Comparison of ENCODE assay signal across 2 worm cellular contexts in the genomic region with DNA sequence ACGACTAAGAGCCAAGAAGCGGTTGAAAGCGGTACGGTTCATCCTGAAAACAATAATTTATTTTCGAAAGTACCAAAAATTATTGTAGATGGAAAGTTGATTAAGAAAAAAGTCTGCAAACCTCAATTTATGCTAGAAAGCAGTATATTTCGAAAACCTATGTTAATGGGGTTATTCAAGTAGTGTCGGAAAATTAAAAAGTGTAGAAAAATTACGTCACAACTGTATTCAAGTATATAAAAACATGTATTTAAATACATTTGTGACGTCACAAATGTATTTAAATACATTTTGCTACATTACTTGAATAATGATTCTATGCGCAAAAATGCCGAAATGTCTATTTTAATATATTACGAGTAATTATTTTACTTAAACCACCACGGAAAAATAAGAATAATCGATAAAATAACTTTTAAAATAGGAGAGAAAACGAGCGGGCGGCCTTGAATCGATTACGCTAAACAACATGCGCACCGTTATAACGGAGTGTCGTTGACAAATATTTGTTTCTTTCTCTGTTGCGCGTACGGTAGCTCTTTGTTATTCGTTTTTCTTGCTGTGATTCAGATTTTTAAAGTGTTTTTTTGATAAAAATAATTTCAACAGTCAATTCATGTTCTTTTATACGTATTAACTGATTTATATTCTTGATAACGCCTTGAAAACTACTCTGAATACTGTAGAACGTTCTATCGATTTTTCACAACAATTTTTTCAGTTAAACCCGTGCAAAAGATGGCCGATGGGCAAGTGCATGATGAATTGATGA.
TF ChIP-seq lines count a peak whose summit lies in the region.

A gene (minus strand): TSS at position 51 of the 772 bp plus-strand sequence.
A gene (plus strand): TSS at position 722 of the 772 bp plus-strand sequence.

TF ChIP-seq in whole organism, L1 larva, 84 proteins besides CTCF, POLR2A, EP300 and RAD21 (continued from another document):
- TF ChIP-seq snu-23 (GFP tag; optimal IDR thresholded peaks at IDR 0.05; lab: Kevin White, UChicago) = peak; percentile 44
- peak; percentile 27 for TF ChIP-seq F16B12.6 (tag; optimal IDR thresholded peaks at IDR 0.05; lab: Kevin White, UChicago)
- no peak for TF ChIP-seq rnt-1 (tag; optimal IDR thresholded peaks at IDR 0.05; lab: Kevin White, UChicago)
- TF ChIP-seq lir-3 (tag; optimal IDR thresholded peaks at IDR 0.05; lab: Kevin White, UChicago; ENCODE audit: poor library complexity) = peak; percentile 9
- TF ChIP-seq hlh-4 (tag; optimal IDR thresholded peaks at IDR 0.05; lab: Kevin White, UChicago) = no peak
- TF ChIP-seq xbp-1 (tag; optimal IDR thresholded peaks at IDR 0.05; lab: Kevin White, UChicago) = no peak
- TF ChIP-seq skn-1 (tag; optimal IDR thresholded peaks at IDR 0.05; lab: Kevin White, UChicago) = peak; percentile 14
- no peak for TF ChIP-seq ceh-8 (GFP tag; optimal IDR thresholded peaks at IDR 0.05; lab: Kevin White, UChicago)
- no peak for TF ChIP-seq unc-86 (tag; optimal IDR thresholded peaks at IDR 0.05; lab: Kevin White, UChicago)
- TF ChIP-seq efl-1 (optimal IDR thresholded peaks at IDR 0.05; lab: Kevin White, UChicago) = peak; percentile 24 to 35
- TF ChIP-seq efl-1 (GFP tag; optimal IDR thresholded peaks at IDR 0.05 in 1 of 2; lab: Kevin White, UChicago) = peak; percentile 32 to 79
- TF ChIP-seq lin-15B (tag; optimal IDR thresholded peaks at IDR 0.05; lab: Kevin White, UChicago) = no peak
- no peak for TF ChIP-seq grh-1 (GFP tag; IDR thresholded peaks at IDR 0.05; lab: Robert Waterston, UW)
- peak; percentile 5 for TF ChIP-seq swsn-7 (tag; optimal IDR thresholded peaks at IDR 0.05; lab: Kevin White, UChicago)
- no peak for TF ChIP-seq mep-1 (tag; optimal IDR thresholded peaks at IDR 0.05; lab: Kevin White, UChicago)
- peak; percentile 36 for TF ChIP-seq unc-130 (tag; optimal IDR thresholded peaks at IDR 0.05; lab: Kevin White, UChicago)
- peak; percentile 33 to 41 for TF ChIP-seq lin-35 (GFP tag; optimal IDR thresholded peaks at IDR 0.05; lab: Kevin White, UChicago)
- no peak for TF ChIP-seq ces-1 (GFP tag; optimal IDR thresholded peaks at IDR 0.05; lab: Kevin White, UChicago)
- TF ChIP-seq sox-4 (tag; optimal IDR thresholded peaks at IDR 0.05; lab: Kevin White, UChicago) = no peak
- peak; percentile 1 for TF ChIP-seq nhr-20 (tag; optimal IDR thresholded peaks at IDR 0.05; lab: Kevin White, UChicago)
- peak; percentile 50 to 82 for TF ChIP-seq lsy-2 (tag; optimal IDR thresholded peaks at IDR 0.05; lab: Kevin White, UChicago)
- TF ChIP-seq mab-9 (GFP tag; IDR thresholded peaks at IDR 0.05; lab: Robert Waterston, UW) = no peak
- no peak for TF ChIP-seq mdl-1 (tag; optimal IDR thresholded peaks at IDR 0.05; lab: Kevin White, UChicago)
- no peak for TF ChIP-seq pqm-1 (tag; optimal IDR thresholded peaks at IDR 0.05; lab: Kevin White, UChicago)
- peak; percentile 48 for TF ChIP-seq C16A3.4 (tag; optimal IDR thresholded peaks at IDR 0.05; lab: Kevin White, UChicago)
- TF ChIP-seq nhr-71 (tag; optimal IDR thresholded peaks at IDR 0.05; lab: Kevin White, UChicago) = peak; percentile 34

TF ChIP-seq in whole organism, L4 larva, 104 proteins besides CTCF, POLR2A, EP300 and RAD21 (continued from another document):
- TF ChIP-seq egl-27 (tag; optimal IDR thresholded peaks at IDR 0.05; lab: Kevin White, UChicago) = no peak
- TF ChIP-seq mes-2 (tag; optimal IDR thresholded peaks at IDR 0.05; lab: Kevin White, UChicago; ENCODE audit: poor library complexity, severe bottlenecking) = peak; percentile 60
- TF ChIP-seq aha-1 (tag; lab: Kevin White, UChicago) = no peak
- TF ChIP-seq R02D3.7 (tag; optimal IDR thresholded peaks at IDR 0.05; lab: Kevin White, UChicago) = no peak
- TF ChIP-seq ceh-28 (tag; optimal IDR thresholded peaks at IDR 0.05; lab: Kevin White, UChicago) = no peak
- no peak for TF ChIP-seq cey-2 (tag; optimal IDR thresholded peaks at IDR 0.05; lab: Kevin White, UChicago; ENCODE audit: borderline replicate concordance, insufficient read depth)
- TF ChIP-seq F37D6.2 (tag; optimal IDR thresholded peaks at IDR 0.05; lab: Kevin White, UChicago) = no peak
- TF ChIP-seq dpl-1 (GFP tag; optimal IDR thresholded peaks at IDR 0.05; lab: Kevin White, UChicago) = peak; percentile 5
- peak; percentile 95 for TF ChIP-seq T20F7.1 (GFP tag; optimal IDR thresholded peaks at IDR 0.05; lab: Kevin White, UChicago)
- TF ChIP-seq ceh-62 (tag; optimal IDR thresholded peaks at IDR 0.05; lab: Kevin White, UChicago) = no peak
- TF ChIP-seq unc-39 (tag; optimal IDR thresholded peaks at IDR 0.05; lab: Kevin White, UChicago) = no peak
- no peak for TF ChIP-seq nhr-10 (tag; optimal IDR thresholded peaks at IDR 0.05; lab: Kevin White, UChicago)
TF ChIP-seq in whole organism, L4 larva: peak in this region for 7.
